Worm (Caenorhabditis elegans) whole organism, midembryonic: ENCODE data around the gene dagl-2.

Source experiments
- cog-1 ChIP-seq: sonication (generic microtip); optimal IDR thresholded peaks from 2 replicates; lab custom pipeline; 2016; ENCODE audit warnings: missing genetic modification characterization, missing compliant biosample characterization
- klf-2 ChIP-seq: fragments of 200-800 bp; sonication (Bioruptor generic); conservative IDR thresholded peaks from 2 replicates; pipeline ENCODE4 v1.3.6; 2022; ENCODE audit warnings: missing genetic modification reagents, missing genetic modification characterization, missing compliant biosample characterization
- med-1 ChIP-seq: sonication (generic microtip); optimal IDR thresholded peaks from 2 replicates; lab custom pipeline; 2017; ENCODE audit warnings: missing genetic modification characterization, mild to moderate bottlenecking, missing compliant biosample characterization, antibody characterized with exemption, missing genetic modification reagents; ENCODE audit not compliant: insufficient read depth
- tab-1 ChIP-seq: fragments of 200-800 bp; sonication (Bioruptor generic); IDR thresholded peaks from 2 replicates; pipeline ENCODE4 v1.3.6; 2022; ENCODE audit warnings: missing genetic modification characterization, missing compliant biosample characterization
- ztf-29 ChIP-seq: fragments of 200-800 bp; sonication (Bioruptor generic); IDR thresholded peaks from 2 replicates; pipeline ENCODE4 v1.3.6; 2022; ENCODE audit warnings: missing genetic modification reagents, missing genetic modification characterization, missing compliant biosample characterization

- TF ChIP-seq ztf-29 (GFP tag; lab: Robert Waterston, UW) (no peak), med-1 (no peak), klf-2 (GFP tag; lab: Robert Waterston, UW) (no peak), cog-1 (no peak), tab-1 (GFP tag; lab: Robert Waterston, UW) (no peak)
Measured at ce11 chrIII:819313-819712, 36.2 kb upstream of the dagl-2 start.
